Fruit fly (Drosophila melanogaster): ENCODE measurements around the gene CG17707.

The CG17707 gene

dm6 chrX:115006-115405, 33.2 kb downstream of the CG17707 start:
- TF ChIP-seq h (optimal IDR thresholded peaks at IDR 0.05) (no peak), Sin3A (optimal IDR thresholded peaks at IDR 0.05) (no peak), psq (optimal IDR thresholded peaks at IDR 0.05) (no peak)

Measured in Kc167 (cell line).